Worm (Caenorhabditis elegans): ENCODE results near the gene srh-174.

srh-174 gene

DNA sequence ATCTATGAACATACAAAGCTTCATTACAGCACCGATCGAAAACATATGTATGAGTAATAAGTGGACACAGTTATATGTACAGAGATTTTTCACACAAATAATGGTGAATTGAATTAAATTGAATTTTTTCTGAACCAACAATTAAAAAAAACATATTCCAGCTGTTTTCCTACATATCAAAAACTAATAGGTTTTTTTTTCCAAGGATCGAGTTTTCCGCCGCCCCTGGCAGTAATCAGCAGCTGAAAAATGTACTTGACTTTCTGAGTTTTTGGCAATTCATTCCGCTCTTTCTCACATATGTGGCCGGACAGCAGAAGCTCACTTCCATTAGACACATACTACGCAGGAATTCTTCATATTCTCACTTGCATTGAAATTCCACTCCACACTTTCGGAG, at the start of gene srh-174:
TSS of gene srh-174 (plus strand) at position 301 of the 400 bp plus-strand sequence.
- no peak for TF ChIP-seq nhr-237 (tag; optimal IDR thresholded peaks at IDR 0.05)
- TF ChIP-seq nhr-23 (tag; optimal IDR thresholded peaks at IDR 0.05): no peak

DNA sequence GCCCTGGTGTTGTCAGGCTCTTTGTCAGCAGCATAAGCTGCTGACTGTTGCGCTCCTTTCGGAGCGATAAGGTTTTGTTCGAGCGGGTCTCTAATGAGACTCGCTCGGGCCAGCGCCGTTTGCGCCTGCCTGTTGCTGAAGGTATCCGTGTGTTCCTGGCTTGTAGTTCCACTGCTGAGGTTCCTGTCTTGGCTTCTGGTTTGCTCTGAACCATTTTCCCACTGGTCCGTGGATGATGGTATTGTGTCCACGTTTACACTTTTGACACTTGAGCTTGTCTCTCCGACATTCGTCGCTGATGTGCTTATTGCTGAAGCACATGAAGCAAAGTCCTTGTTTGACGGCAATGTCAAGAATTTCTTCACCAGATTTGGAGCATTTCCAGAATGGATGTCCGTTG, 27.3 kb upstream of the srh-174 start:
- TF ChIP-seq Y55F3AM.14 (GFP tag; optimal IDR thresholded peaks at IDR 0.05) (no peak), R02D3.7 (tag; optimal IDR thresholded peaks at IDR 0.05) (no peak), ZK546.5 (tag; optimal IDR thresholded peaks at IDR 0.05) (no peak), nhr-10 (tag; optimal IDR thresholded peaks at IDR 0.05) (no peak), elt-3 (tag; optimal IDR thresholded peaks at IDR 0.05) (no peak), fos-1 (tag; optimal IDR thresholded peaks at IDR 0.05) (no peak), gmeb-1 (tag; optimal IDR thresholded peaks at IDR 0.05) (no peak), sem-4 (tag; optimal IDR thresholded peaks at IDR 0.05) (no peak), ztf-1 (GFP tag; conservative IDR thresholded peaks at IDR 0.05) (no peak), lsy-2 (tag; optimal IDR thresholded peaks at IDR 0.05) (no peak), elt-1 (tag; optimal IDR thresholded peaks at IDR 0.05) (no peak), nhr-21 (tag; optimal IDR thresholded peaks at IDR 0.05) (no peak), mdl-1 (tag; optimal IDR thresholded peaks at IDR 0.05) (no peak), ama-1 (optimal IDR thresholded peaks at IDR 0.05) (no peak), F13H6.1 (tag; optimal IDR thresholded peaks at IDR 0.05) (no peak), lin-11 (tag; optimal IDR thresholded peaks at IDR 0.05) (no peak), unc-62 (GFP tag; optimal IDR thresholded peaks at IDR 0.05) (no peak)

DNA sequence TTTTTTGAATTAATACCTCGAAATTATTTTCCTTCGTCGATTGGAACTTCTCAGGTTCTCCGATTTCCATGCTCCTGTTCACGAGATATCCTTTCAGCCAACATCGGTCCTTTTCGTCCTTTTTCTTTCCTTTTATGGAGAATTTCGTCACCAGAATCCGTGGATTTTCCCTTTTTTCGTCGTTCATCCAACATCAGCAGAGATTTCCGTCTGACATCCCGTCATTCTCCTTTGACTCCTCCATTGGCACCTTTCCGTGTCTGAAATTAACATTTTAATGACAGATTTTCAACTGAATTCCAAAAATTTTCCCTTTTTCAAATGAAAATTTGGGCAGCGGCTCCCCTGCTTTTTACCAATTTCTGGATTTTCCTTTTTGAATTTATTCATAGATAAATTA, 23.6 kb upstream of the srh-174 start:
- no peak for TF ChIP-seq nhr-12 (tag; optimal IDR thresholded peaks at IDR 0.05)
- no peak for TF ChIP-seq sma-9 (GFP tag; optimal IDR thresholded peaks at IDR 0.05)
- no peak for TF ChIP-seq sma-9 (tag; optimal IDR thresholded peaks at IDR 0.05)
- no peak for TF ChIP-seq snpc-4 (tag; optimal IDR thresholded peaks at IDR 0.05)
- TF ChIP-seq nhr-23 (tag; optimal IDR thresholded peaks at IDR 0.05): no peak
- TF ChIP-seq elt-3 (tag; optimal IDR thresholded peaks at IDR 0.05): no peak
- no peak for TF ChIP-seq lin-39 (tag; optimal IDR thresholded peaks at IDR 0.05)
- TF ChIP-seq nhr-237 (tag; optimal IDR thresholded peaks at IDR 0.05): no peak
- TF ChIP-seq F13H6.1 (tag; optimal IDR thresholded peaks at IDR 0.05): no peak
- no peak for TF ChIP-seq dmd-4 (tag; optimal IDR thresholded peaks at IDR 0.05)
- TF ChIP-seq blmp-1 (tag; optimal IDR thresholded peaks at IDR 0.05; ENCODE audit: insufficient read depth): no peak
- no peak for TF ChIP-seq egl-27 (tag; optimal IDR thresholded peaks at IDR 0.05)
- no peak for TF ChIP-seq ceh-82 (tag; optimal IDR thresholded peaks at IDR 0.05)
- TF ChIP-seq sem-4 (tag; optimal IDR thresholded peaks at IDR 0.05): no peak
- no peak for TF ChIP-seq skn-1 (tag; optimal IDR thresholded peaks at IDR 0.05)
- TF ChIP-seq lsy-2 (tag; optimal IDR thresholded peaks at IDR 0.05): no peak
- no peak for TF ChIP-seq nhr-21 (tag; optimal IDR thresholded peaks at IDR 0.05)
- TF ChIP-seq nhr-11 (tag; optimal IDR thresholded peaks at IDR 0.05): no peak
- TF ChIP-seq unc-39 (tag; optimal IDR thresholded peaks at IDR 0.05): no peak
- TF ChIP-seq R02D3.7 (tag; optimal IDR thresholded peaks at IDR 0.05): no peak
- no peak for TF ChIP-seq ceh-16 (tag; optimal IDR thresholded peaks at IDR 0.05)

DNA sequence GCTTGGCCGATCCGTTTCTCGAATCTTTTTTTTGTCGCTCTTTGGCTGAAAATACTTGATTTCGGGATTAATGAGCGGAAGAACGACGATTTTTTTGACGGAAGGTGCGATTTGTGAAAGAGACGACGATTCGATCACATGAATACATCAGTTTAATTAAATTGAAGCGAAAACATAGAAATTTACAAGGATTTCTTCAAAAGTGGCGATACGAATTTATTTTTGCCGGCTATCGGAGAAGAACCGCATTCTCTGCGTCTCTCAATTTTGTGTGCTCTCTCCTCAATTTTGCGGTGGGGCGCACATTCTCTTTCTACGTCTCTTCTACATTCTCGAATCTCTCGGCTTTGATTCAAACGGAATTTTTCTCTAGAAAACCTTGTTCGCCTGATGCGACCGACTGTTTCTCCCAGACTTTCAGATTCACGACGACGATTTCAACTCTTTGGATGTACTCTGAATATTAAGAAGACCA, 23.1 kb upstream of the srh-174 start, which contains the start of gene F40D4.17:
TSS of gene F40D4.17 (minus strand) at position 51 of the 475 bp plus-strand sequence.
- TF ChIP-seq nhr-21 (tag; optimal IDR thresholded peaks at IDR 0.05) (no peak), nhr-23 (tag; optimal IDR thresholded peaks at IDR 0.05) (no peak), F13H6.1 (tag; optimal IDR thresholded peaks at IDR 0.05) (no peak), nhr-25 (tag; optimal IDR thresholded peaks at IDR 0.05) (no peak), crh-2 (tag; optimal IDR thresholded peaks at IDR 0.05) (no peak), ztf-4 (tag; optimal IDR thresholded peaks at IDR 0.05) (no peak), peb-1 (tag; optimal IDR thresholded peaks at IDR 0.05) (no peak), nhr-11 (tag; optimal IDR thresholded peaks at IDR 0.05) (no peak), egl-27 (tag; optimal IDR thresholded peaks at IDR 0.05) (no peak), aly-2 (tag; optimal IDR thresholded peaks at IDR 0.05) (no peak), gmeb-1 (tag; optimal IDR thresholded peaks at IDR 0.05) (no peak), alr-1 (tag; optimal IDR thresholded peaks at IDR 0.05) (no peak), blmp-1 (tag; optimal IDR thresholded peaks at IDR 0.05; ENCODE audit: insufficient read depth) (no peak), mbf-1 (tag; optimal IDR thresholded peaks at IDR 0.05) (no peak)
